Worm (Caenorhabditis elegans) whole organism, L3 larva: ENCODE data around the gene Y49F6C.7.

Experiments used
- aly-2 ChIP-seq: fragments of 150-350 bp; optimal IDR thresholded peaks from 2 replicates; lab custom pipeline; 2014; ENCODE audit warnings: missing biosample characterization, missing genetic modification characterization
- hmg-11 ChIP-seq: sonication (generic microtip); optimal IDR thresholded peaks from 2 replicates; lab custom pipeline; 2016; ENCODE audit warnings: missing genetic modification characterization, missing compliant biosample characterization
- mdl-1 ChIP-seq: fragments of 150-350 bp; optimal IDR thresholded peaks from 2 replicates; lab custom pipeline; 2014; ENCODE audit warnings: missing biosample characterization, missing genetic modification characterization
- nhr-76 ChIP-seq: fragments of 150-350 bp; sonication (generic microtip); optimal IDR thresholded peaks from 5 replicates; lab custom pipeline; 2014; ENCODE audit warnings: missing biosample characterization, missing genetic modification characterization
- nhr-77 ChIP-seq: fragments of 150-350 bp; optimal IDR thresholded peaks from 2 replicates; lab custom pipeline; 2014; ENCODE audit warnings: missing biosample characterization, missing genetic modification characterization
- pqm-1 ChIP-seq: fragments of 150-350 bp; optimal IDR thresholded peaks from 2 replicates; lab custom pipeline; 2017; ENCODE audit warnings: missing biosample characterization, missing genetic modification characterization, inconsistent platforms
- zag-1 ChIP-seq: fragments of 150-350 bp; optimal IDR thresholded peaks from 2 replicates; lab custom pipeline; 2014; ENCODE audit warnings: missing biosample characterization, missing genetic modification characterization

ce11 chrII:3338556-3338955, 29.4 kb downstream of the Y49F6C.7 start, which contains the start of gene F14D2.7:
- TF ChIP-seq nhr-77 (tag; lab: Kevin White, UChicago) = no peak
- TF ChIP-seq mdl-1 (tag; lab: Kevin White, UChicago) = no peak
- no peak for TF ChIP-seq pqm-1 (tag; lab: Kevin White, UChicago)
- TF ChIP-seq nhr-76 = no peak
- TF ChIP-seq aly-2 (tag; lab: Kevin White, UChicago) = no peak
- TF ChIP-seq hmg-11 (tag; lab: Kevin White, UChicago) = no peak
- TF ChIP-seq zag-1 = no peak
